Fruit fly (Drosophila melanogaster) Kc167 (cell line): Measurements from ENCODE around the gene CG9902.

Experiments used
- Myc ChIP-seq: fragments of >200 bp; optimal IDR thresholded peaks from 2 replicates; lab custom pipeline; 2017; ENCODE audit warnings: missing external identifiers
- Sin3A ChIP-seq: fragments of >200 bp; optimal IDR thresholded peaks from 2 replicates; lab custom pipeline; 2018; ENCODE audit warnings: missing external identifiers
- insv ChIP-seq: fragments of >200 bp; optimal IDR thresholded peaks from 3 replicates; lab custom pipeline; 2018; ENCODE audit warnings: missing external identifiers
- ttk ChIP-seq: sonication (Bioruptor generic); optimal IDR thresholded peaks from 2 replicates; lab custom pipeline; 2017; ENCODE audit warnings: missing external identifiers

DNA sequence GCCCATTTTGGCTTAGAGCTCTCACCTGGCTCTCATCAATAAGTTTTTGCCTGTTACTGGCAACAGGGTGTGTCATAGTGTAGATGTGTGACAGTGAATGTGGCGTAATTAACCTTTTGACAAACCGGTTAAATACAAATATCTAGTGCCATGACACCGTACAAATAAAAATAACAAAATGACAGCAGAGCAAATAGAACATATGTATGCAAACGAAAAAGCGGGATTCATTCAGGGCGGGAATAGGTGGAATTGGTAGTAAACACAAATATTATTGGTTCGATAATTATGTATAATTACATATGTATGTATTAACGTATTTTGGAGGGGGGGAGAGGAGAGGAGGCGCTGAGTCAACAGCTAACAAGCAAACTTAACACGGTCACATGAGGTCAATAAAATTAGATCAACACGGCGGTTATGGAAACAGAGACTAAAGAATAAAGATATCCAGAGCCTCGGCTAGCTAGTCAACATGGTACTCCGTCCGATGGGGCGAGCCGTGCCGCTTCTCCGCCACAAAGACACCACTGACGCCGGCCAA, 49.0 kb upstream of the CG9902 start:
- TF ChIP-seq Sin3A (lab: Kevin White, UChicago) = no peak
- no peak for TF ChIP-seq Myc (lab: Kevin White, UChicago)
- no peak for TF ChIP-seq insv (lab: Kevin White, UChicago)
- TF ChIP-seq ttk (lab: Kevin White, UChicago) = no peak
